Fruit fly (Drosophila melanogaster): ENCODE data around the gene ctp.

Gene ctp

DNA sequence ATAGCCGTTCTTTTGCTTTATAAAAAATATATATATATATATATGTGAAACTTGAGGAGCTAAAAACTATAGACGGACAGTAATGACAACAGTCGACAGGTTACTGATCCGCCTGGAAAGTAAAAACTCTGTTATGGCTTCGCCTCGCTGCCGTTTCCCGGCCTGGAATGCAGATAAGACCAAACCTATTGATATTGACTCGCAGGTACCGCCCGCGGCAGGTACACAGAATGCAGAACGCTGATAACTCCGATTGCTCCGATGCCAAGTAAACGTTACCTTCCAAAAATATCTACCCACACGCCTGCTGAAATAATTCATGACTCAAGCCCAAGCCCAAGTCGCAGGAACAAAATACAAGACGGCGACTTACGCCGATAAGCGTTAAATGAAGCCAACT lies 10.2 kb upstream of the ctp start:
- TF ChIP-seq pad (GFP tag; optimal IDR thresholded peaks at IDR 0.05) (no peak), Crg-1 (GFP tag; optimal IDR thresholded peaks at IDR 0.05) (no peak), CG12768 (GFP tag; optimal IDR thresholded peaks at IDR 0.05) (no peak), Clk (GFP tag; optimal IDR thresholded peaks at IDR 0.05) (no peak)

DNA sequence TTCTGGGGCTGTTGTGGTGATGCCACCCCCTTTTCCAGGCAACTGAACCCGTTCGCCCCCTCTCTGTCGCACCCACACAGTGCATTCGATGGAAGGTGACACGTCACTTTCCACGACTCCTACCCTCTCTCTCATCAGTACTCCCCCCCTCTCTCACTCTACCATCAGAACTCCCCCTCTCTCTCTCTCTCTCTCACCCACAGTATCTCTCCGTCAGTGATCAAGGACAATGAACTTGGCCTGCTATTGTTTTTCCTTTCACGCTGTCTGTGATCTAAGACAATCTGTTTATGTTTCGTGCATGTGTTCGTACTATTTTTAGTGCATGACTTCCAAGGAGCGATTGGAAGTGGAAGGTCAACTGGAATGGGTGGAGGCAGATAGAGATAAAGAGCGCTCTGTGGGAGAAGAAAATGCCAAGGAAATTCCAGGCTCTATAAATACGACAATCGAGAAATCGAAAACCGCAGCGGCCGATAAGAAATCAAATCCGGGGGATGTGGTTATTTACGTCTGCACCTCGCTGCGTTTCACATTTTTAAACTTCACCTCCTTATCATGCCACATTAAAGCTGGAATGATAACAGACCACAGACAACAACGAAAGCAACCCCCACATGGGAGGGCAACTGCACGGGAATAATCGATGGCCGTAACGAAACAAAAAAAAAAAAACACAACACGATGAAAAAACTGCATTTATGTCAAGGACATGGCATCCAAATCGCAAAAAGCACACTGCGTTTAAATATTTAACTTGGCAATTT lies 9.3 kb upstream of the ctp start:
- peak; percentile 11 for TF ChIP-seq Mnt (GFP tag; optimal IDR thresholded peaks at IDR 0.05)
- no peak for TF ChIP-seq bab1 (GFP tag; optimal IDR thresholded peaks at IDR 0.05)

DNA sequence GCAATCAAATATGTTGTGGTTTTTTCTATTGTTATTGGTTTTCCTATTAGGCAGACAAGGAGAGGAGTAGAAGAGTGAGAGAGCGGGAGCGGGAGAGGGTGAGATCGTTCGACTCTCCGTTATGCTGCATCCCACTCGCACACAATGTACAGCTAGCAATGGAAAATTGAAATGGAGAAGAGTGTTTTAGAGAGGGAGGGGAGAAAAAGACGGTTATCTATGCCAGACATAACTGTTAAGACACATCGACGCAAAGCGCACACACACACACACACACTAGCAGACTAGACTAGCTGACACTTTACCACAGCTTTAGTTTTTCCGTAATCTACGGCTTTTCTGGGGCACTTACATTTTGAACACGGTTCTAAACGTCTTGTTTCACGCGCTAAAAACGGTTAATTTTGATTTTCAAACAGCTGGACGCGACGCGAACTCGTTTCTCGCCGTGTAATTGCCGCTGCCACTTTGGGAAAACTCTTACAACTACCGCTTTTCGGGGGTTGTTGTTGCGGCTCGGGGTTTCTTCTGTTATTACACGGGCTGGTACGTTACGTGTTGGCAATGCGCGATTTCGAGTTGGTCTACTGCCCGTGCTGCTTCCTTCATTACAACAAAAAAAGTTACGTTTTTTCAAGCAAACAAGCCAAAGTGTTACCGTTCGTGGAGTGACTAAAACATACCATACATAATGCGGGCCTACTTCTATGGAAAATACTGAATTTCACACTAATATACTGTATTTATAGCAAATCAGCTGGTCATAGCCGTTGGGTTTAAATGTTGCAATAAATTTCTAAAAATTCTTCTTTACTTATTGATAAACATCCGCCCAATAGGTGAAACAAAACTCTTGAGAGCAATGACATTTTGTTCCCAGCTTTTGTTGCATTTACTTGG lies 8.4 kb upstream of the ctp start, which contains the start of gene fzr:
TSS of gene fzr (minus strand) at position 625 of the 900 bp plus-strand sequence.
- TF ChIP-seq CG33017 (tag; optimal IDR thresholded peaks at IDR 0.05), result no peak
- no peak for TF ChIP-seq CG7045 (GFP tag; optimal IDR thresholded peaks at IDR 0.05)
- peak; percentile 93 for TF ChIP-seq ovo (GFP tag; optimal IDR thresholded peaks at IDR 0.05)
- no peak for TF ChIP-seq CG14711 (tag; optimal IDR thresholded peaks at IDR 0.05)
- peak; percentile 15 for TF ChIP-seq bab1 (GFP tag; optimal IDR thresholded peaks at IDR 0.05)
- peak; percentile 10 for TF ChIP-seq tj (GFP tag; optimal IDR thresholded peaks at IDR 0.05)
- peak; percentile 98 for TF ChIP-seq pad (GFP tag; optimal IDR thresholded peaks at IDR 0.05)

DNA sequence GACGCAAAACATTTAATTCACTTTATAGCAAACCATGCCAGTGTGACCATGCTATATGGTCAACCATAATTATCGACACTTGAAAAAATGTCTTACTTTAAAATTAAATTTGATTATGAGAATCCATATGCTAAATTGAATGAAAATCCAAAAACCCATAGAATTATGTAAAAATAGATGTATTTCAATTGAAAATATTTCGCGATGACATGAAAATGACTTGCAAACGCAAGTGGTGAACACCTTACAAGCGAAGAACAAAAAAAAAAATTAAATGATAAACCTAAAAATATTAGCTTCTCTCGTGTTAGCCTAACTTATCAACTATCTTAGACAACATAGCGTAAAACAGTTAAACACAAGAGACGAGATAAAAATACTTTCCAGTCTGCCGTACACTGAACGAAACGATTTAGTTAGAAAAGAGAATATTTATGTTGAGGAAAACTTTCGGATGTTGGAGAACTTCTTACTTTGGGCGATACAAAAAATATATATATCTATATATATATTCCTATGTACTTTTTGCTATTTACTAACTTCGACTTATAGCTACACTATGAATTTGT lies 7.7 kb upstream of the ctp start:
- peak; percentile 45 for TF ChIP-seq CG5204 (GFP tag; optimal IDR thresholded peaks at IDR 0.05)
- no peak for TF ChIP-seq ovo (GFP tag; optimal IDR thresholded peaks at IDR 0.05)
- TF ChIP-seq tj (GFP tag; optimal IDR thresholded peaks at IDR 0.05), result no peak
- no peak for TF ChIP-seq bab1 (GFP tag; optimal IDR thresholded peaks at IDR 0.05)
- peak; percentile 24 for TF ChIP-seq CG14711 (tag; optimal IDR thresholded peaks at IDR 0.05)
- peak; percentile 10 for TF ChIP-seq CG7045 (GFP tag; optimal IDR thresholded peaks at IDR 0.05)
- peak; percentile 61 for TF ChIP-seq kay (GFP tag; ENCODE audit: borderline replicate concordance)
- TF ChIP-seq CG11617 (GFP tag; optimal IDR thresholded peaks at IDR 0.05), result peak; percentile 39
- no peak for TF ChIP-seq cic (GFP tag; optimal IDR thresholded peaks at IDR 0.05)
- TF ChIP-seq cnc (optimal IDR thresholded peaks at IDR 0.05), result no peak
- TF ChIP-seq CG33017 (tag; optimal IDR thresholded peaks at IDR 0.05), result peak; percentile 52
- TF ChIP-seq CG7101 (tag; optimal IDR thresholded peaks at IDR 0.05), result peak; percentile 38
- TF ChIP-seq Hr96 (GFP tag; optimal IDR thresholded peaks at IDR 0.05), result peak; percentile 10
- TF ChIP-seq Mnt (GFP tag; optimal IDR thresholded peaks at IDR 0.05), result no peak
- peak; percentile 16 for TF ChIP-seq toe (GFP tag; optimal IDR thresholded peaks at IDR 0.05)
- TF ChIP-seq Crg-1 (GFP tag; optimal IDR thresholded peaks at IDR 0.05), result peak; percentile 35
- TF ChIP-seq CG12768 (GFP tag; optimal IDR thresholded peaks at IDR 0.05), result no peak
- TF ChIP-seq pad (GFP tag; optimal IDR thresholded peaks at IDR 0.05), result no peak
- no peak for TF ChIP-seq Clk (GFP tag; optimal IDR thresholded peaks at IDR 0.05)
- TF ChIP-seq CG1620 (GFP tag; optimal IDR thresholded peaks at IDR 0.05), result peak; percentile 10

DNA sequence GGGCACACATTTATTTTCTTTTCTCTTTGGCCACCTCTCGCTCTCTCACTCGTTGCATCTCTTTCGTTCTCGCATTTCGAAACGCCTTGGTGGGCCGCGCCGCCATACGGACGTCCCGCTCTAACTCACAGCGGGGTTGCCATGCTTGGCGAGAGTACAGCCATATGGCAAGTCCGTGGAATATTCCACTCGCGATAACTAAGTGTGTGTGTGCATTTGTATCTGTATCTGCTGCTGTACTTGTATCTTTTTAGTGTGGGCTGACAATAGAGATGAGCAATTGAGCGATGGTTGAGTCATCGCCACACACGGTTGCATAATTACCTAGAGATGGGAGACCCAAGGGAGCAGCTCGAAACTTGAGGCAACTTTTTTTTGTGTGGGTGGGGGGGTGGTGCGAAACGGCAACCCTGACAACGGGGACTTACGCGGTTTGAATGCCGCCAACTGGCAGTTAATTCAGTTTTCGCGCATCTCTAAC lies 3.1 kb upstream of the ctp start:
- peak; percentile 76 for TF ChIP-seq CG7045 (GFP tag; optimal IDR thresholded peaks at IDR 0.05)
- TF ChIP-seq Crg-1 (GFP tag; optimal IDR thresholded peaks at IDR 0.05), result peak; percentile 77
- peak; percentile 88 for TF ChIP-seq CG11617 (GFP tag; optimal IDR thresholded peaks at IDR 0.05)
- peak; percentile 67 for TF ChIP-seq ovo (GFP tag; optimal IDR thresholded peaks at IDR 0.05)
- peak; percentile 89 for TF ChIP-seq CG7101 (tag; optimal IDR thresholded peaks at IDR 0.05)
- peak; percentile 75 for TF ChIP-seq CG5204 (GFP tag; optimal IDR thresholded peaks at IDR 0.05)
- peak; percentile 80 for TF ChIP-seq toe (GFP tag; optimal IDR thresholded peaks at IDR 0.05)
- peak; percentile 99 for TF ChIP-seq kay (GFP tag; ENCODE audit: borderline replicate concordance)
- TF ChIP-seq pad (GFP tag; optimal IDR thresholded peaks at IDR 0.05), result peak; percentile 84
- peak; percentile 79 for TF ChIP-seq tj (GFP tag; optimal IDR thresholded peaks at IDR 0.05)
- TF ChIP-seq Hr96 (GFP tag; optimal IDR thresholded peaks at IDR 0.05), result peak; percentile 93
- TF ChIP-seq CG1620 (GFP tag; optimal IDR thresholded peaks at IDR 0.05), result peak; percentile 95
- TF ChIP-seq CG14711 (tag; optimal IDR thresholded peaks at IDR 0.05), result peak; percentile 96
- TF ChIP-seq Mnt (GFP tag; optimal IDR thresholded peaks at IDR 0.05), result peak; percentile 86
- peak; percentile 55 for TF ChIP-seq Clk (GFP tag; optimal IDR thresholded peaks at IDR 0.05)
- TF ChIP-seq bab1 (GFP tag; optimal IDR thresholded peaks at IDR 0.05), result peak; percentile 93
- TF ChIP-seq cic (GFP tag; optimal IDR thresholded peaks at IDR 0.05), result peak; percentile 75
- TF ChIP-seq CG12768 (GFP tag; optimal IDR thresholded peaks at IDR 0.05), result peak; percentile 73
- peak; percentile 75 for TF ChIP-seq CG33017 (tag; optimal IDR thresholded peaks at IDR 0.05)
- TF ChIP-seq cnc (optimal IDR thresholded peaks at IDR 0.05), result no peak

DNA sequence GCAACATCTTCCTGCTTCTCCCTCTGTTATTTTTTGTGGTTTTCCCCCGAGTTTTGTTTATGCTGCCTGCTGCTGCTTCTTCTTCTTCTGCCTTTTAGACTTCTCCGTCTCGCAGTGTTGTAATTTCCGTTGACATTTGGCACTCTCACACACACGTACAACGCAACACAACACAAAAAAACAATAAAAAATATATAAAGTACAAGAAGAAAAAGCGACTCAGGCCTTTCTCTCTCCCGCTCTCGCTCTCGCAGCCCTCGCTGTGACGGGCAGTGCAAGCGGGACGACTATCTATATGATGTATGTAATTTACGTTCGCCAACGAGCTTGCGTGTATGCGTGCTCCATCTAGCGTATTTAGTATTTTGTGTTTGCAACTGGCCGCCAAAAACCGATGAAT lies 1.4 kb upstream of the ctp start:
- TF ChIP-seq Mnt (GFP tag; optimal IDR thresholded peaks at IDR 0.05) (peak; percentile 61), CG7101 (tag; optimal IDR thresholded peaks at IDR 0.05) (peak; percentile 40), CG1620 (GFP tag; optimal IDR thresholded peaks at IDR 0.05) (no peak), cic (GFP tag; optimal IDR thresholded peaks at IDR 0.05) (peak; percentile 61), CG14711 (tag; optimal IDR thresholded peaks at IDR 0.05) (no peak), pad (GFP tag; optimal IDR thresholded peaks at IDR 0.05) (peak; percentile 63), CG12768 (GFP tag; optimal IDR thresholded peaks at IDR 0.05) (peak; percentile 57), tj (GFP tag; optimal IDR thresholded peaks at IDR 0.05) (peak; percentile 86), CG7045 (GFP tag; optimal IDR thresholded peaks at IDR 0.05) (peak; percentile 43), CG33017 (tag; optimal IDR thresholded peaks at IDR 0.05) (no peak), kay (GFP tag; ENCODE audit: borderline replicate concordance) (peak; percentile 87), bab1 (GFP tag; optimal IDR thresholded peaks at IDR 0.05) (peak; percentile 14), CG11617 (GFP tag; optimal IDR thresholded peaks at IDR 0.05) (peak; percentile 69)

Measured in whole organism, adult.